Worm (Caenorhabditis elegans) whole organism, L1 larva: ENCODE data around the gene sfxn-1.5.
A peak's percentile ranks its signal among the peaks of the same experiment; 100 is the strongest.

Source experiments
- C16A3.4 ChIP-seq: fragments of 150-350 bp; optimal IDR thresholded peaks from 2 replicates; lab custom pipeline; 2014; ENCODE audit warnings: missing biosample characterization, missing genetic modification characterization
- Y116A8C.19 ChIP-seq: sonication (generic microtip); optimal IDR thresholded peaks from 2 replicates; lab custom pipeline; 2016; ENCODE audit warnings: missing compliant biosample characterization, missing genetic modification characterization, borderline replicate concordance
- blmp-1 ChIP-seq: fragments of 150-350 bp; optimal IDR thresholded peaks from 2 replicates; lab custom pipeline; 2014; ENCODE audit warnings: missing biosample characterization, missing genetic modification characterization
- ceh-82 ChIP-seq, 3 experiments: fragments of 150-350 bp in 1 of 3; sonication (generic microtip) in 2 of 3; optimal IDR thresholded peaks; 2 replicates each; lab custom pipeline; 2014 to 2017; ENCODE audit warnings: missing biosample characterization in 3 of 3, missing genetic modification characterization in 3 of 3
- ces-1 ChIP-seq: fragments of 150-350 bp; optimal IDR thresholded peaks from 2 replicates; lab custom pipeline; 2014; ENCODE audit warnings: missing biosample characterization, missing genetic modification reagents, missing genetic modification characterization
- dsc-1 ChIP-seq: sonication (generic microtip); optimal IDR thresholded peaks from 2 replicates; lab custom pipeline; 2016; ENCODE audit warnings: mild to moderate bottlenecking, missing genetic modification characterization, missing compliant biosample characterization
- efl-1 ChIP-seq, 4 experiments: fragments of 150-350 bp; optimal IDR thresholded peaks in 3 of 4; peaks in 1 of 4; 1 replicate in 1 of 4; 2 replicates in 3 of 4; lab custom pipeline; 2014; ENCODE audit warnings: missing biosample characterization in 2 of 4, missing genetic modification characterization in 2 of 4, missing genetic modification reagents in 2 of 4
- egl-13 ChIP-seq: sonication (generic microtip); optimal IDR thresholded peaks from 2 replicates; lab custom pipeline; 2016; ENCODE audit warnings: missing genotype, missing genetic modification reagents, missing genetic modification characterization, missing compliant biosample characterization
- elt-2 ChIP-seq: sonication (generic microtip); optimal IDR thresholded peaks from 2 replicates; lab custom pipeline; 2016; ENCODE audit warnings: missing genetic modification characterization, mild to moderate bottlenecking, inconsistent platforms, missing compliant biosample characterization, missing genetic modification reagents
- fkh-10 ChIP-seq: sonication (generic microtip); optimal IDR thresholded peaks from 2 replicates; lab custom pipeline; 2017; ENCODE audit warnings: missing biosample characterization, missing genetic modification reagents, missing genetic modification characterization
- fkh-4 ChIP-seq: sonication (generic microtip); optimal IDR thresholded peaks from 2 replicates; lab custom pipeline; 2016; ENCODE audit warnings: missing compliant biosample characterization, missing genetic modification characterization, borderline replicate concordance
- fkh-8 ChIP-seq: sonication (generic microtip); optimal IDR thresholded peaks from 2 replicates; lab custom pipeline; 2016; ENCODE audit warnings: mild to moderate bottlenecking, missing genetic modification characterization, missing compliant biosample characterization
- irx-1 ChIP-seq: sonication (generic microtip); optimal IDR thresholded peaks from 2 replicates; lab custom pipeline; 2016; ENCODE audit warnings: missing genetic modification characterization, missing compliant biosample characterization
- jun-1 ChIP-seq: fragments of 150-350 bp; optimal IDR thresholded peaks from 2 replicates; lab custom pipeline; 2014; ENCODE audit warnings: missing biosample characterization, missing genetic modification reagents, missing genetic modification characterization
- lin-14 ChIP-seq: fragments of 200-800 bp; sonication (Bioruptor generic); optimal IDR thresholded peaks from 2 replicates; lab custom pipeline; 2018; ENCODE audit warnings: mild to moderate bottlenecking, missing genetic modification characterization, moderate library complexity, missing compliant biosample characterization
- lin-35 ChIP-seq, 2 experiments: fragments of 150-350 bp; optimal IDR thresholded peaks; 2 replicates each; lab custom pipeline; 2014; ENCODE audit warnings: missing biosample characterization in 2 of 2, missing genetic modification characterization in 2 of 2, missing genetic modification reagents in 2 of 2
- lir-3 ChIP-seq: sonication (generic microtip); optimal IDR thresholded peaks from 2 replicates; lab custom pipeline; 2016; ENCODE audit warnings: mild to moderate bottlenecking, missing genetic modification characterization, moderate library complexity, missing compliant biosample characterization; ENCODE audit not compliant: poor library complexity
- lsy-2 ChIP-seq, 2 experiments: fragments of 150-350 bp; optimal IDR thresholded peaks; 2 replicates each; lab custom pipeline; 2014; ENCODE audit warnings: missing biosample characterization in 2 of 2, missing genetic modification characterization in 2 of 2
- mab-9 ChIP-seq: fragments of 200-800 bp; sonication (Bioruptor generic); IDR thresholded peaks from 2 replicates; pipeline ENCODE4 v1.3.6; 2022; ENCODE audit warnings: missing genetic modification reagents, missing genetic modification characterization, missing compliant biosample characterization
- mep-1 ChIP-seq: fragments of 150-350 bp; optimal IDR thresholded peaks from 2 replicates; lab custom pipeline; 2014; ENCODE audit warnings: missing biosample characterization, missing genetic modification characterization
- nhr-11 ChIP-seq: fragments of 150-350 bp; optimal IDR thresholded peaks from 2 replicates; lab custom pipeline; 2014; ENCODE audit warnings: missing biosample characterization, missing genetic modification characterization
- nhr-12 ChIP-seq: sonication (generic microtip); optimal IDR thresholded peaks from 2 replicates; lab custom pipeline; 2017; ENCODE audit warnings: missing biosample characterization, missing genetic modification characterization
- nhr-20 ChIP-seq: sonication (generic microtip); optimal IDR thresholded peaks from 2 replicates; lab custom pipeline; 2016; ENCODE audit warnings: mild to moderate bottlenecking, missing genetic modification characterization, missing compliant biosample characterization
- nhr-28 ChIP-seq: fragments of 150-350 bp; optimal IDR thresholded peaks from 2 replicates; lab custom pipeline; 2014; ENCODE audit warnings: missing biosample characterization, missing genetic modification characterization
- nhr-47 ChIP-seq: sonication (generic microtip); optimal IDR thresholded peaks from 2 replicates; lab custom pipeline; 2016; ENCODE audit warnings: mild to moderate bottlenecking, missing genetic modification characterization, moderate library complexity, missing compliant biosample characterization
- nhr-71 ChIP-seq: sonication (generic microtip); optimal IDR thresholded peaks from 2 replicates; lab custom pipeline; 2016; ENCODE audit warnings: mild to moderate bottlenecking, missing genetic modification characterization, moderate library complexity, missing compliant biosample characterization
- nhr-76 ChIP-seq: sonication (generic microtip); optimal IDR thresholded peaks from 2 replicates; lab custom pipeline; 2017; ENCODE audit warnings: missing biosample characterization, missing genetic modification characterization
- nhr-85 ChIP-seq: sonication (generic microtip); peaks from one replicate; lab custom pipeline; 2016; ENCODE audit warnings: missing genetic modification characterization, inconsistent platforms, missing compliant biosample characterization
- pax-3 ChIP-seq: fragments of 200-800 bp; sonication (Bioruptor generic); optimal IDR thresholded peaks from 2 replicates; lab custom pipeline; 2018; ENCODE audit warnings: mild to moderate bottlenecking, missing genetic modification characterization, moderate library complexity, missing compliant biosample characterization
- skn-1 ChIP-seq: fragments of 150-350 bp; optimal IDR thresholded peaks from 2 replicates; lab custom pipeline; 2014; ENCODE audit warnings: missing biosample characterization, missing genetic modification characterization
- snu-23 ChIP-seq: sonication (generic microtip); optimal IDR thresholded peaks from 2 replicates; lab custom pipeline; 2016; ENCODE audit warnings: missing genetic modification characterization, missing compliant biosample characterization
- sox-4 ChIP-seq: sonication (generic microtip); optimal IDR thresholded peaks from 2 replicates; lab custom pipeline; 2016; ENCODE audit warnings: missing genetic modification characterization, missing compliant biosample characterization
- tbx-2 ChIP-seq: sonication (generic microtip); optimal IDR thresholded peaks from 2 replicates; lab custom pipeline; 2016; ENCODE audit warnings: missing genetic modification characterization, missing compliant biosample characterization
- unc-86 ChIP-seq: sonication (generic microtip); optimal IDR thresholded peaks from 2 replicates; lab custom pipeline; 2016; ENCODE audit warnings: missing genetic modification characterization, missing compliant biosample characterization
- unc-98 ChIP-seq: fragments of 200-800 bp; sonication (Bioruptor generic); IDR thresholded peaks from 2 replicates; pipeline ENCODE4 v1.3.6; 2022; ENCODE audit warnings: missing genetic modification characterization, missing compliant biosample characterization
- xbp-1 ChIP-seq: sonication (generic microtip); optimal IDR thresholded peaks from 2 replicates; lab custom pipeline; 2016; ENCODE audit warnings: missing genetic modification characterization, missing compliant biosample characterization
- zag-1 ChIP-seq: fragments of 150-350 bp; optimal IDR thresholded peaks from 2 replicates; lab custom pipeline; 2014; ENCODE audit warnings: missing biosample characterization, missing genetic modification characterization
- zip-4 ChIP-seq: fragments of 200-800 bp; sonication (Bioruptor generic); optimal IDR thresholded peaks from 2 replicates; lab custom pipeline; 2018; ENCODE audit warnings: mild to moderate bottlenecking, missing genetic modification characterization, moderate library complexity, missing compliant biosample characterization
- ztf-11 ChIP-seq, 2 experiments: sonication (generic microtip); optimal IDR thresholded peaks; 2 replicates each; lab custom pipeline; 2016 to 2017; ENCODE audit warnings: missing genetic modification characterization in 2 of 2, missing biosample characterization in 1 of 2, missing compliant biosample characterization in 1 of 2

The sfxn-1.5 gene

ce11 chrX:11680851-11681250 lies 19.4 kb upstream of the sfxn-1.5 start, which contains the start of gene T04F8.7:
T04F8.7 (minus strand) TSS chrX:11680980.
- TF ChIP-seq C16A3.4 (no peak), lin-35 (GFP tag; optimal IDR thresholded peaks at IDR 0.05; lab: Kevin White, UChicago) (peak in 1 of 2 experiments; percentile 30), elt-2 (tag; lab: Kevin White, UChicago) (peak; percentile 71)
- TF ChIP-seq, all 84 proteins: peak for 2

- TF ChIP-seq zip-4 (GFP tag; lab: Kevin White, UChicago) (no peak), Y116A8C.19 (tag; lab: Kevin White, UChicago) (no peak), fkh-10 (GFP tag; lab: Kevin White, UChicago) (no peak), C16A3.4 (no peak)
- TF ChIP-seq, all 84 proteins: peak for 0
Observed at ce11 chrX:11679211-11679977, 17.9 kb upstream of the sfxn-1.5 start.

- TF ChIP-seq ztf-11 (tag; optimal IDR thresholded peaks at IDR 0.05; lab: Kevin White, UChicago) (peak in 1 of 2 experiments; percentile 65), tbx-2 (tag; lab: Kevin White, UChicago) (peak; percentile 6), zag-1 (no peak)
- TF ChIP-seq, all 84 proteins: peak for 2
Observed at ce11 chrX:11675573-11675972, 14.1 kb upstream of the sfxn-1.5 start.

ce11 chrX:11673063-11673759 lies 11.8 kb upstream of the sfxn-1.5 start:
- TF ChIP-seq sox-4 (tag; lab: Kevin White, UChicago) (no peak), ztf-11 (tag; optimal IDR thresholded peaks at IDR 0.05; lab: Kevin White, UChicago) (peak in 1 of 2 experiments; percentile 37), tbx-2 (tag; lab: Kevin White, UChicago) (peak; percentile 3)
- TF ChIP-seq, all 84 proteins: peak for 2

ce11 chrX:11666545-11667177 lies 5.2 kb upstream of the sfxn-1.5 start, which contains the start of gene noca-2:
noca-2 (plus strand) TSS chrX:11667127.
- TF ChIP-seq lsy-2 (tag; optimal IDR thresholded peaks at IDR 0.05; lab: Kevin White, UChicago) (peak in 1 of 2 experiments; percentile 44), nhr-47 (tag; lab: Kevin White, UChicago) (peak; percentile 11), snu-23 (GFP tag; lab: Kevin White, UChicago) (peak; percentile 45), nhr-11 (no peak), tbx-2 (tag; lab: Kevin White, UChicago) (peak; percentile 12), blmp-1 (tag; lab: Kevin White, UChicago) (peak; percentile 11), fkh-8 (no peak), efl-1 (optimal IDR thresholded peaks at IDR 0.05; lab: Kevin White, UChicago) (peak; percentile 5 to 53), efl-1 (GFP tag; optimal IDR thresholded peaks at IDR 0.05 in 1 of 2; lab: Kevin White, UChicago) (peak in 1 of 2 experiments; percentile 84), nhr-71 (tag; lab: Kevin White, UChicago) (peak; percentile 37), unc-98 (no peak), ceh-82 (tag; optimal IDR thresholded peaks at IDR 0.05; lab: Kevin White, UChicago) (peak; percentile 3 to 39 (median 8)), nhr-12 (tag; lab: Kevin White, UChicago) (no peak), dsc-1 (tag; lab: Kevin White, UChicago) (no peak), lin-14 (GFP tag; lab: Kevin White, UChicago) (peak; percentile 82), xbp-1 (peak; percentile 11), ztf-11 (tag; optimal IDR thresholded peaks at IDR 0.05; lab: Kevin White, UChicago) (no peak), nhr-76 (tag; lab: Kevin White, UChicago) (no peak), ces-1 (GFP tag; lab: Kevin White, UChicago) (no peak), nhr-20 (tag; lab: Kevin White, UChicago) (peak; percentile 13), nhr-28 (no peak), mep-1 (peak; percentile 12), C16A3.4 (no peak), skn-1 (tag; lab: Kevin White, UChicago) (no peak), jun-1 (tag; lab: Kevin White, UChicago) (no peak), mab-9 (GFP tag; lab: Robert Waterston, UW) (0 out of 2 replicates have a peak, but pooled peaks have one; percentile 35), nhr-85 (tag; lab: Kevin White, UChicago) (peak; percentile 46), lir-3 (no peak), unc-86 (tag; lab: Kevin White, UChicago) (peak; percentile 11), irx-1 (tag; lab: Kevin White, UChicago) (no peak), egl-13 (no peak), fkh-4 (no peak), pax-3 (tag; lab: Kevin White, UChicago) (no peak)
